Worm (Caenorhabditis elegans) whole organism, L2 larva: ENCODE results near the gene dyf-19.
A peak's percentile ranks its signal among the peaks of the same experiment; 100 is the strongest.

Source experiments
- C34F6.9 ChIP-seq: fragments of 150-350 bp; optimal IDR thresholded peaks from 2 replicates; lab custom pipeline; 2014; ENCODE audit warnings: missing biosample characterization, missing genetic modification characterization
- F13H6.1 ChIP-seq: sonication (generic microtip); optimal IDR thresholded peaks from 2 replicates; lab custom pipeline; 2016; ENCODE audit warnings: missing genetic modification characterization, missing compliant biosample characterization
- R02D3.7 ChIP-seq: fragments of 150-350 bp; optimal IDR thresholded peaks from 2 replicates; lab custom pipeline; 2014; ENCODE audit warnings: missing biosample characterization, missing genetic modification characterization
- Y55F3AM.14 ChIP-seq: fragments of 200-800 bp; sonication (Bioruptor generic); optimal IDR thresholded peaks from 2 replicates; lab custom pipeline; 2018; ENCODE audit warnings: mild to moderate bottlenecking, missing genetic modification characterization, missing compliant biosample characterization
- alr-1 ChIP-seq: fragments of 150-350 bp; optimal IDR thresholded peaks from 2 replicates; lab custom pipeline; 2014; ENCODE audit warnings: missing biosample characterization, missing genetic modification characterization
- blmp-1 ChIP-seq: sonication (generic microtip); optimal IDR thresholded peaks from 2 replicates; lab custom pipeline; 2017; ENCODE audit warnings: missing genetic modification characterization, mild to moderate bottlenecking, missing compliant biosample characterization, antibody characterized with exemption, moderate library complexity; ENCODE audit not compliant: insufficient read depth
- ceh-16 ChIP-seq: fragments of 150-350 bp; optimal IDR thresholded peaks from 2 replicates; lab custom pipeline; 2014; ENCODE audit warnings: missing biosample characterization, missing genetic modification characterization
- crh-2 ChIP-seq: sonication (generic microtip); optimal IDR thresholded peaks from 2 replicates; lab custom pipeline; 2017; ENCODE audit warnings: missing biosample characterization, missing genetic modification characterization
- dmd-4 ChIP-seq: sonication (generic microtip); optimal IDR thresholded peaks from 2 replicates; lab custom pipeline; 2017; ENCODE audit warnings: missing biosample characterization, missing genetic modification characterization
- fos-1 ChIP-seq: fragments of 150-350 bp; optimal IDR thresholded peaks from 2 replicates; lab custom pipeline; 2014; ENCODE audit warnings: missing biosample characterization, missing genetic modification characterization
- gmeb-1 ChIP-seq: fragments of 150-350 bp; optimal IDR thresholded peaks from 2 replicates; lab custom pipeline; 2014; ENCODE audit warnings: missing biosample characterization, missing genetic modification characterization
- lin-11 ChIP-seq: fragments of 150-350 bp; sonication (generic microtip); optimal IDR thresholded peaks from 2 replicates; lab custom pipeline; 2014; ENCODE audit warnings: missing biosample characterization, missing genetic modification characterization, inconsistent platforms, mixed read lengths
- lin-13 ChIP-seq: fragments of 150-350 bp; optimal IDR thresholded peaks from 2 replicates; lab custom pipeline; 2014; ENCODE audit warnings: missing biosample characterization, missing genetic modification reagents, missing genetic modification characterization
- lsy-2 ChIP-seq, 2 experiments: fragments of 150-350 bp in 1 of 2; sonication (generic microtip) in 1 of 2; optimal IDR thresholded peaks; 2 replicates each; lab custom pipeline; 2014 to 2017; ENCODE audit warnings: missing biosample characterization in 2 of 2, missing genetic modification characterization in 2 of 2
- mab-5 ChIP-seq: fragments of 150-350 bp; optimal IDR thresholded peaks from 2 replicates; lab custom pipeline; 2014; ENCODE audit warnings: missing biosample characterization, missing genetic modification characterization
- mbf-1 ChIP-seq: sonication (generic microtip); optimal IDR thresholded peaks from 2 replicates; lab custom pipeline; 2017; ENCODE audit warnings: missing biosample characterization, missing genetic modification characterization
- mdl-1 ChIP-seq, 2 experiments: fragments of 150-350 bp in 1 of 2; sonication (generic microtip) in 1 of 2; optimal IDR thresholded peaks; 2 replicates each; lab custom pipeline; 2017; ENCODE audit warnings: missing biosample characterization in 2 of 2, missing genetic modification characterization in 2 of 2
- nhr-10 ChIP-seq: sonication (generic microtip); optimal IDR thresholded peaks from 2 replicates; lab custom pipeline; 2017; ENCODE audit warnings: missing biosample characterization, missing genetic modification characterization
- nhr-11 ChIP-seq: fragments of 150-350 bp; optimal IDR thresholded peaks from 2 replicates; lab custom pipeline; 2014; ENCODE audit warnings: missing biosample characterization, missing genetic modification characterization
- nhr-12 ChIP-seq: fragments of 150-350 bp; optimal IDR thresholded peaks from 2 replicates; lab custom pipeline; 2014; ENCODE audit warnings: missing biosample characterization, missing genetic modification characterization
- nhr-129 ChIP-seq: fragments of 150-350 bp; optimal IDR thresholded peaks from 2 replicates; lab custom pipeline; 2014; ENCODE audit warnings: missing biosample characterization, missing genetic modification characterization
- nhr-25 ChIP-seq: fragments of 150-350 bp; sonication (generic microtip); optimal IDR thresholded peaks from 3 replicates; lab custom pipeline; 2014; ENCODE audit warnings: missing biosample characterization, missing genetic modification characterization
- peb-1 ChIP-seq: fragments of 150-350 bp; optimal IDR thresholded peaks from 2 replicates; lab custom pipeline; 2014; ENCODE audit warnings: missing biosample characterization, missing genetic modification characterization
- sem-4 ChIP-seq: fragments of 150-350 bp; optimal IDR thresholded peaks from 2 replicates; lab custom pipeline; 2014; ENCODE audit warnings: missing biosample characterization, missing genetic modification reagents, missing genetic modification characterization
- skn-1 ChIP-seq: sonication (generic microtip); optimal IDR thresholded peaks from 2 replicates; lab custom pipeline; 2017; ENCODE audit warnings: missing biosample characterization, missing genetic modification characterization
- sma-9 ChIP-seq, 2 experiments: fragments of 150-350 bp in 1 of 2; sonication (generic microtip) in 1 of 2; optimal IDR thresholded peaks; 2 replicates each; lab custom pipeline; 2014 to 2016; ENCODE audit warnings: missing genetic modification characterization in 2 of 2, mild to moderate bottlenecking in 1 of 2, missing biosample characterization in 1 of 2, missing compliant biosample characterization in 1 of 2, missing genetic modification reagents in 1 of 2, moderate library complexity in 1 of 2
- unc-55 ChIP-seq: fragments of 150-350 bp; sonication (generic microtip); optimal IDR thresholded peaks from 3 replicates; lab custom pipeline; 2014; ENCODE audit warnings: missing biosample characterization, missing genetic modification reagents, missing genetic modification characterization
- unc-62 ChIP-seq: fragments of 150-350 bp; optimal IDR thresholded peaks from 2 replicates; lab custom pipeline; 2014; ENCODE audit warnings: missing biosample characterization, missing genetic modification reagents, missing genetic modification characterization
- ztf-1 ChIP-seq: fragments of 200-800 bp; sonication (Bioruptor generic); conservative IDR thresholded peaks from 2 replicates; pipeline ENCODE4 v1.3.6; 2022; ENCODE audit warnings: missing genetic modification characterization, missing compliant biosample characterization
- ztf-4 ChIP-seq: fragments of 150-350 bp; optimal IDR thresholded peaks from 2 replicates; lab custom pipeline; 2014; ENCODE audit warnings: missing biosample characterization, missing genetic modification characterization

Gene dyf-19

ce11 chrV:19645572-19646155 is 20.8 kb downstream of the dyf-19 start, which contains the start of gene Y43F8C.9:
Gene Y43F8C.9, plus strand, starts transcription at chrV:19646105.
- no peak for TF ChIP-seq skn-1 (tag; lab: Kevin White, UChicago)
- no peak for TF ChIP-seq sma-9 (GFP tag; optimal IDR thresholded peaks at IDR 0.05; lab: Kevin White, UChicago)
- TF ChIP-seq sma-9 (tag; optimal IDR thresholded peaks at IDR 0.05; lab: Kevin White, UChicago) = no peak
- no peak for TF ChIP-seq sem-4
- no peak for TF ChIP-seq mbf-1
- TF ChIP-seq ztf-1 (GFP tag; lab: Robert Waterston, UW) = no peak
- TF ChIP-seq mab-5 (tag; lab: Kevin White, UChicago) = no peak
- no peak for TF ChIP-seq mdl-1 (tag; optimal IDR thresholded peaks at IDR 0.05; lab: Kevin White, UChicago)
- TF ChIP-seq alr-1 (tag; lab: Kevin White, UChicago) = no peak
- no peak for TF ChIP-seq unc-62 (GFP tag; lab: Kevin White, UChicago)
- no peak for TF ChIP-seq lin-13 (GFP tag; lab: Kevin White, UChicago)
- no peak for TF ChIP-seq ztf-4 (tag; lab: Kevin White, UChicago)
- no peak for TF ChIP-seq R02D3.7 (tag; lab: Kevin White, UChicago)
- no peak for TF ChIP-seq crh-2 (tag; lab: Kevin White, UChicago)
- TF ChIP-seq lsy-2 (tag; optimal IDR thresholded peaks at IDR 0.05; lab: Kevin White, UChicago) = no peak

DNA sequence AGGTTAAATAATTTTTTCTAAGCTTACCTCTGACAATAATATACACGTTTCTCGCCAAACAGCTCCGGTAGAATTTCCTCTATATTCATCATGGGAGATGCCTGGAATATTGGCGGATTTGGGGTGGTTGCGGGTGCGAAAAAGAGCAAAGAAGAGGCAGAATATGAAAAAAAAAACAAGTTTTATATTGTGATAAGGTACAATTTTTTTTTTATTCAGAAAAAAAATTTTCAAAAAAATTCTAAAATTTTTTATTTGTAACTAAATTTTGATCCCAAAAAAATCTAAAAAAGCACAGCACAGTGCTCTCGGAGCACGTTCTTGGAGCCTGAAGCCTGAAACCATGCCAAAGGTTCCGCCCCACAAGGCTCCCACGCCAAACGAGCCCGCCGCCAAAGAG is 30.3 kb downstream of the dyf-19 start, which contains the start of gene dmd-3:
TSS of gene dmd-3 (minus strand) at position 101 of the 400 bp plus-strand sequence.
- TF ChIP-seq skn-1 (tag; lab: Kevin White, UChicago) = no peak
- TF ChIP-seq lsy-2 (tag; optimal IDR thresholded peaks at IDR 0.05; lab: Kevin White, UChicago) = no peak
- TF ChIP-seq blmp-1 (tag; lab: Kevin White, UChicago) = no peak
- TF ChIP-seq unc-55 (GFP tag; lab: Kevin White, UChicago) = no peak
- TF ChIP-seq R02D3.7 (tag; lab: Kevin White, UChicago) = no peak

DNA sequence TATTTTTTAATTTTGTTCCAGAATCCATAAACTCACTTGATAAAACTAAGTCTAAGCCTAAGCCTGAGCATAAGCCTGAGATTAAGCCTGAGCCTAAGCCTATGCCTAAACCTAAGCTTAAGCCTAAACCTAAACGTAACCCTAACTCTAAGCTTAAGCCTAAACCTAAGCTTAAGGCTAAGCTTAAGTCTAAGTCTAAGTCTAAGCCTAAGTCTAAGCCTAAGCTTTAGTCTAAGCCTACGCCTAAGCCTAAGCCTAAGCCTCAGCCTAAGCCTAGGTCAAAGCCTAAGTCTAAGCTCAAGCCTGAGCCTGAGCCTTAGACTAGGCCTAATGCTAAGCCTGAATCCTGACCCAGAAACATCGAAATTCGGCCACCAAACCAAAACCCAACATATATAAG is 39.7 kb downstream of the dyf-19 start:
- TF ChIP-seq ceh-16 (tag; lab: Kevin White, UChicago) (no peak), sma-9 (GFP tag; optimal IDR thresholded peaks at IDR 0.05; lab: Kevin White, UChicago) (no peak), sma-9 (tag; optimal IDR thresholded peaks at IDR 0.05; lab: Kevin White, UChicago) (no peak), mdl-1 (tag; optimal IDR thresholded peaks at IDR 0.05; lab: Kevin White, UChicago) (no peak), nhr-11 (tag; lab: Kevin White, UChicago) (no peak), ztf-1 (GFP tag; lab: Robert Waterston, UW) (no peak), nhr-10 (tag; lab: Kevin White, UChicago) (no peak), blmp-1 (tag; lab: Kevin White, UChicago) (no peak)

DNA sequence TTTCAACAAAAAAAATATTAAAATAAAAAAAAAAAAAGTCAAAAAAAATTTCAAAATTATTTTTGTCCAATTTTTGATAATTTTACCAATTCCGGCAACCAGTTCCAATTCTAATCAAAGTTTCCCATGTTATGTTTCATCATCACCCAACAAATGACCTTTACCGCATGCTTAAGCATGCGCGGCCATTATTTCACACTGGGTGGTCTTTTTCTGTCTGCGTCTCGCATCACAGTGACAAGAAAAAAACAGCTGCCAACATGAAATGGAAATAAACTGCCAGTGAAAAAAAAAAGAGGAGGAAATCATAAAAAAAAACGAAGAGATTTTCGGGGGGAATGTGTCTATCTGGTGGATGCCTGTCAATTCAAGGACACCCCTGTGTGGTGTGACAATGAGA is 41.5 kb downstream of the dyf-19 start:
- peak; percentile 33 for TF ChIP-seq nhr-129 (tag; lab: Kevin White, UChicago)
- no peak for TF ChIP-seq lin-11 (tag; lab: Kevin White, UChicago)
- no peak for TF ChIP-seq Y55F3AM.14 (GFP tag; lab: Kevin White, UChicago)
- TF ChIP-seq nhr-25 (tag; lab: Kevin White, UChicago) = peak; percentile 54

- TF ChIP-seq gmeb-1 (tag; lab: Kevin White, UChicago) = no peak
- TF ChIP-seq nhr-12 (tag; lab: Kevin White, UChicago) = no peak
- TF ChIP-seq crh-2 (tag; lab: Kevin White, UChicago) = no peak
- no peak for TF ChIP-seq dmd-4
- TF ChIP-seq peb-1 (tag; lab: Kevin White, UChicago) = no peak
- TF ChIP-seq F13H6.1 (tag; lab: Kevin White, UChicago) = no peak
- TF ChIP-seq C34F6.9 (tag; lab: Kevin White, UChicago) = no peak
- TF ChIP-seq nhr-129 (tag; lab: Kevin White, UChicago) = no peak
- TF ChIP-seq fos-1 = no peak
- no peak for TF ChIP-seq nhr-25 (tag; lab: Kevin White, UChicago)
Measured at ce11 chrV:19667716-19668115, 42.9 kb downstream of the dyf-19 start.

DNA sequence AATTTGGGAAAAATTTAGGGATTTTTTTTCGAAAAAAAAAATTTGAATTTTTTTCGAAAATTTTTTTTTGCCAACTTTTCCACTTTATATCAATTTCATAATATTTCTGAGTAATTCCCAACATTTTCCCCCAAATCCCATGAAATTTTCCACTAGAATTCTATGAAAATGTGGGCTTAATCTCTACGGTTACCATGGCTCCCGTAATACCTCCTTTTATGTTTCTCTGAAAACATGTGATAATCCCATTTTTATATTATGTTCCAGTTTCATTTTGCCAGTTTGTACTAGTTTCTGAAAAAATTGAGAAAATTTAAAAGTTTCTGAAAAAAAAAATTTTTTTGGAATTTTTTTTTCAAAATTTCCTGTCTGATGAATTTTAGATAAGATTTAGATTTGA is 43.4 kb downstream of the dyf-19 start:
- TF ChIP-seq lin-11 (tag; lab: Kevin White, UChicago) (no peak), dmd-4 (no peak)
